Worm (Caenorhabditis elegans) whole organism, L2 larva: ENCODE results near the gene sre-34.

Experiments used
- C34F6.9 ChIP-seq: fragments of 150-350 bp; optimal IDR thresholded peaks from 2 replicates; lab custom pipeline; 2014; ENCODE audit warnings: missing biosample characterization, missing genetic modification characterization
- F13H6.1 ChIP-seq: sonication (generic microtip); optimal IDR thresholded peaks from 2 replicates; lab custom pipeline; 2016; ENCODE audit warnings: missing genetic modification characterization, missing compliant biosample characterization
- R02D3.7 ChIP-seq: fragments of 150-350 bp; optimal IDR thresholded peaks from 2 replicates; lab custom pipeline; 2014; ENCODE audit warnings: missing biosample characterization, missing genetic modification characterization
- alr-1 ChIP-seq: fragments of 150-350 bp; optimal IDR thresholded peaks from 2 replicates; lab custom pipeline; 2014; ENCODE audit warnings: missing biosample characterization, missing genetic modification characterization
- blmp-1 ChIP-seq: sonication (generic microtip); optimal IDR thresholded peaks from 2 replicates; lab custom pipeline; 2017; ENCODE audit warnings: missing genetic modification characterization, mild to moderate bottlenecking, missing compliant biosample characterization, antibody characterized with exemption, moderate library complexity; ENCODE audit not compliant: insufficient read depth
- ceh-16 ChIP-seq: fragments of 150-350 bp; optimal IDR thresholded peaks from 2 replicates; lab custom pipeline; 2014; ENCODE audit warnings: missing biosample characterization, missing genetic modification characterization
- ceh-82 ChIP-seq: fragments of 150-350 bp; optimal IDR thresholded peaks from 2 replicates; lab custom pipeline; 2014; ENCODE audit warnings: missing biosample characterization, missing genetic modification characterization
- crh-2 ChIP-seq: sonication (generic microtip); optimal IDR thresholded peaks from 2 replicates; lab custom pipeline; 2017; ENCODE audit warnings: missing biosample characterization, missing genetic modification characterization
- dmd-4 ChIP-seq: sonication (generic microtip); optimal IDR thresholded peaks from 2 replicates; lab custom pipeline; 2017; ENCODE audit warnings: missing biosample characterization, missing genetic modification characterization
- elt-3 ChIP-seq: sonication (generic microtip); optimal IDR thresholded peaks from 2 replicates; lab custom pipeline; 2017; ENCODE audit warnings: missing biosample characterization, missing genetic modification characterization
- fos-1 ChIP-seq: fragments of 150-350 bp; optimal IDR thresholded peaks from 2 replicates; lab custom pipeline; 2014; ENCODE audit warnings: missing biosample characterization, missing genetic modification characterization
- lin-11 ChIP-seq: fragments of 150-350 bp; sonication (generic microtip); optimal IDR thresholded peaks from 2 replicates; lab custom pipeline; 2014; ENCODE audit warnings: missing biosample characterization, missing genetic modification characterization, inconsistent platforms, mixed read lengths
- lin-39 ChIP-seq: fragments of 150-350 bp; optimal IDR thresholded peaks from 2 replicates; lab custom pipeline; 2014; ENCODE audit warnings: missing biosample characterization, missing genetic modification reagents, missing genetic modification characterization
- mab-5 ChIP-seq: fragments of 150-350 bp; optimal IDR thresholded peaks from 2 replicates; lab custom pipeline; 2014; ENCODE audit warnings: missing biosample characterization, missing genetic modification characterization
- mbf-1 ChIP-seq: sonication (generic microtip); optimal IDR thresholded peaks from 2 replicates; lab custom pipeline; 2017; ENCODE audit warnings: missing biosample characterization, missing genetic modification characterization
- mdl-1 ChIP-seq, 2 experiments: fragments of 150-350 bp in 1 of 2; sonication (generic microtip) in 1 of 2; optimal IDR thresholded peaks; 2 replicates each; lab custom pipeline; 2017; ENCODE audit warnings: missing biosample characterization in 2 of 2, missing genetic modification characterization in 2 of 2
- nhr-10 ChIP-seq: sonication (generic microtip); optimal IDR thresholded peaks from 2 replicates; lab custom pipeline; 2017; ENCODE audit warnings: missing biosample characterization, missing genetic modification characterization
- nhr-11 ChIP-seq: fragments of 150-350 bp; optimal IDR thresholded peaks from 2 replicates; lab custom pipeline; 2014; ENCODE audit warnings: missing biosample characterization, missing genetic modification characterization
- nhr-12 ChIP-seq: fragments of 150-350 bp; optimal IDR thresholded peaks from 2 replicates; lab custom pipeline; 2014; ENCODE audit warnings: missing biosample characterization, missing genetic modification characterization
- nhr-129 ChIP-seq: fragments of 150-350 bp; optimal IDR thresholded peaks from 2 replicates; lab custom pipeline; 2014; ENCODE audit warnings: missing biosample characterization, missing genetic modification characterization
- nhr-21 ChIP-seq: fragments of 150-350 bp; optimal IDR thresholded peaks from 2 replicates; lab custom pipeline; 2014; ENCODE audit warnings: missing biosample characterization, missing genetic modification characterization
- nhr-23 ChIP-seq: fragments of 150-350 bp; optimal IDR thresholded peaks from 2 replicates; lab custom pipeline; 2014; ENCODE audit warnings: missing biosample characterization, missing genetic modification reagents, missing genetic modification characterization
- nhr-237 ChIP-seq: fragments of 150-350 bp; optimal IDR thresholded peaks from 2 replicates; lab custom pipeline; 2014; ENCODE audit warnings: missing biosample characterization, missing genetic modification characterization
- nhr-25 ChIP-seq: fragments of 150-350 bp; sonication (generic microtip); optimal IDR thresholded peaks from 3 replicates; lab custom pipeline; 2014; ENCODE audit warnings: missing biosample characterization, missing genetic modification characterization
- nhr-6 ChIP-seq: fragments of 150-350 bp; optimal IDR thresholded peaks from 2 replicates; lab custom pipeline; 2014; ENCODE audit warnings: missing biosample characterization, missing genetic modification characterization
- peb-1 ChIP-seq: fragments of 150-350 bp; optimal IDR thresholded peaks from 2 replicates; lab custom pipeline; 2014; ENCODE audit warnings: missing biosample characterization, missing genetic modification characterization
- skn-1 ChIP-seq: sonication (generic microtip); optimal IDR thresholded peaks from 2 replicates; lab custom pipeline; 2017; ENCODE audit warnings: missing biosample characterization, missing genetic modification characterization
- sma-3 ChIP-seq: sonication (generic microtip); optimal IDR thresholded peaks from 2 replicates; lab custom pipeline; 2016; ENCODE audit warnings: missing genetic modification reagents, missing genetic modification characterization, missing compliant biosample characterization
- sma-9 ChIP-seq, 2 experiments: fragments of 150-350 bp in 1 of 2; sonication (generic microtip) in 1 of 2; optimal IDR thresholded peaks; 2 replicates each; lab custom pipeline; 2014 to 2016; ENCODE audit warnings: missing genetic modification characterization in 2 of 2, mild to moderate bottlenecking in 1 of 2, missing biosample characterization in 1 of 2, missing compliant biosample characterization in 1 of 2, missing genetic modification reagents in 1 of 2, moderate library complexity in 1 of 2
- snpc-4 ChIP-seq: fragments of 150-350 bp; optimal IDR thresholded peaks from 2 replicates; lab custom pipeline; 2014; ENCODE audit warnings: missing biosample characterization, missing genetic modification characterization
- unc-55 ChIP-seq: fragments of 150-350 bp; sonication (generic microtip); optimal IDR thresholded peaks from 3 replicates; lab custom pipeline; 2014; ENCODE audit warnings: missing biosample characterization, missing genetic modification reagents, missing genetic modification characterization

The sre-34 gene

ce11 chrII:12412417-12412816 lies 37.5 kb upstream of the sre-34 start, which contains the start of gene Y57A10C.1:
Y57A10C.1 (minus strand) TSS chrII:12412517.
- TF ChIP-seq mdl-1 (tag; optimal IDR thresholded peaks at IDR 0.05; lab: Kevin White, UChicago) (no peak), elt-3 (no peak), nhr-12 (tag; lab: Kevin White, UChicago) (no peak), blmp-1 (no peak), dmd-4 (tag; lab: Kevin White, UChicago) (no peak), peb-1 (tag; lab: Kevin White, UChicago) (no peak), R02D3.7 (no peak)
- TF ChIP-seq, all 48 proteins: peak for 0

DNA sequence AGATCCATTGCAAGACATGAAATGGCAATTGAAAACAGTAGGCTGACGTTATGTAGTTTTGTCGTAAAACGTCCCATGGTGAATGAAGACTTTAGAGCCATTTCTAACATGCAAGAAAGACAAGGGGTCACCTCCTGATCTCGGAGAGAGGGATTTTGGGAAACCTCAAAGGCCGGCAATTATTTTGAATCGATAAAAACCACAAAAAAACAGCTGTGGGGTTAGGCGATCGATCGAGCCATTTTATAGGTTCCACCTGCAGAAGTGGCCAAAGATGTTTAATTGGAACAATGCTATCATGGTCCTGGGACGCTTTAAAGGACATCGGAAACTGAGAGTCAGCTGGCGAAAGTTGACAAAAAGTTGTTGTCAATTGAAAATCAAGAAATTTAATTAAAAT lies 35.1 kb upstream of the sre-34 start, which contains the start of gene Y57A10C.11:
Gene Y57A10C.11, minus strand, starts transcription at position 101 of the 400 bp plus-strand sequence.
- TF ChIP-seq fos-1 (tag; lab: Kevin White, UChicago) (no peak), F13H6.1 (tag; lab: Kevin White, UChicago) (no peak), mbf-1 (no peak), C34F6.9 (tag; lab: Kevin White, UChicago) (no peak), nhr-21 (tag; lab: Kevin White, UChicago) (no peak), dmd-4 (tag; lab: Kevin White, UChicago) (no peak), ceh-16 (tag; lab: Kevin White, UChicago) (no peak), unc-55 (GFP tag; lab: Kevin White, UChicago) (no peak), lin-39 (tag; lab: Kevin White, UChicago) (no peak), nhr-23 (no peak), R02D3.7 (no peak), crh-2 (tag; lab: Kevin White, UChicago) (no peak), elt-3 (no peak), mdl-1 (tag; optimal IDR thresholded peaks at IDR 0.05; lab: Kevin White, UChicago) (no peak)

- no peak for TF ChIP-seq fos-1 (tag; lab: Kevin White, UChicago)
- TF ChIP-seq nhr-129 (tag; lab: Kevin White, UChicago) = no peak
- no peak for TF ChIP-seq nhr-237 (tag; lab: Kevin White, UChicago)
- no peak for TF ChIP-seq mab-5 (tag; lab: Kevin White, UChicago)
- TF ChIP-seq dmd-4 (tag; lab: Kevin White, UChicago) = no peak
- TF ChIP-seq snpc-4 (tag; lab: Kevin White, UChicago) = no peak
- no peak for TF ChIP-seq sma-3 (GFP tag; lab: Kevin White, UChicago)
- TF ChIP-seq nhr-12 (tag; lab: Kevin White, UChicago) = no peak
- TF ChIP-seq nhr-25 (tag; lab: Kevin White, UChicago) = no peak
- no peak for TF ChIP-seq nhr-11 (tag; lab: Kevin White, UChicago)
- no peak for TF ChIP-seq alr-1 (tag; lab: Kevin White, UChicago)
- TF ChIP-seq skn-1 (tag; lab: Kevin White, UChicago) = no peak
- TF ChIP-seq crh-2 (tag; lab: Kevin White, UChicago) = no peak
- TF ChIP-seq lin-11 (tag; lab: Kevin White, UChicago) = no peak
- no peak for TF ChIP-seq elt-3
- no peak for TF ChIP-seq peb-1 (tag; lab: Kevin White, UChicago)
- no peak for TF ChIP-seq mbf-1
- TF ChIP-seq C34F6.9 (tag; lab: Kevin White, UChicago) = no peak
- TF ChIP-seq, all 48 proteins: peak for 0
Observed at ce11 chrII:12417514-12417913, 32.4 kb upstream of the sre-34 start, which contains the start of gene sre-27. sre-27 (minus strand) TSS chrII:12417614.

ce11 chrII:12417996-12418395 lies 32.0 kb upstream of the sre-34 start:
- TF ChIP-seq ceh-82 (no peak), sma-9 (GFP tag; optimal IDR thresholded peaks at IDR 0.05; lab: Kevin White, UChicago) (peak; percentile 10), sma-9 (tag; optimal IDR thresholded peaks at IDR 0.05; lab: Kevin White, UChicago) (no peak)

ce11 chrII:12420486-12420885 lies 29.5 kb upstream of the sre-34 start, which contains the start of gene sre-26:
sre-26 (minus strand) TSS chrII:12420586.
- TF ChIP-seq nhr-6 (tag; lab: Kevin White, UChicago) (no peak), nhr-10 (tag; lab: Kevin White, UChicago) (no peak), nhr-12 (tag; lab: Kevin White, UChicago) (no peak), sma-3 (GFP tag; lab: Kevin White, UChicago) (no peak), lin-11 (tag; lab: Kevin White, UChicago) (no peak), nhr-23 (no peak), mab-5 (tag; lab: Kevin White, UChicago) (no peak), fos-1 (tag; lab: Kevin White, UChicago) (no peak), unc-55 (GFP tag; lab: Kevin White, UChicago) (no peak), lin-39 (tag; lab: Kevin White, UChicago) (no peak), nhr-21 (tag; lab: Kevin White, UChicago) (no peak), elt-3 (no peak), sma-9 (GFP tag; optimal IDR thresholded peaks at IDR 0.05; lab: Kevin White, UChicago) (no peak), sma-9 (tag; optimal IDR thresholded peaks at IDR 0.05; lab: Kevin White, UChicago) (no peak)
